Fruit fly (Drosophila melanogaster): ENCODE results near the gene CG8219.

DNA sequence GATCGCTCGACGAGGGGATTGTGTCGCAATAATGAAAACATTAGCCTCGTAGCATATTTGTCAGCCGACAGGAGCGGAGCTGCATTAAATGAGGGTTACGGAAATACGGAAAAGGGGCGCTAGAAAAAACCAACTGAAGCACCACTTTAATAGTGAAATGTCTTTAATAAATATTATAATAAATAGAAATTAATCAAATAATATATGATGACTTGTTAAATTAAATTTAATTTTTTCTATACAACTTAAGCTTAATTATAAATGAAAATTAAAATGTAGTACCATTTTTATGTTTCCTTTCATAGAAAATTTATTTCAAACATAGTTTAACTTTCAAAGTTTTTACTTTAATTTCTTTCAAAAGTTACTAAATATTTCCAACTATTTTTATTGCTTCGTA lies 38.3 kb upstream of the CG8219 start:
- TF ChIP-seq chif (GFP tag; optimal IDR thresholded peaks at IDR 0.05): no peak
- TF ChIP-seq CG10654 (GFP tag; optimal IDR thresholded peaks at IDR 0.05): no peak
- TF ChIP-seq Meics (GFP tag; optimal IDR thresholded peaks at IDR 0.05): no peak
